Worm (Caenorhabditis elegans): ENCODE results near the gene T02E9.5.

- TF ChIP-seq dve-1 (tag; optimal IDR thresholded peaks at IDR 0.05) (no peak), fkh-10 (GFP tag; optimal IDR thresholded peaks at IDR 0.05) (no peak), ama-1 (optimal IDR thresholded peaks at IDR 0.05) (no peak), npax-4 (tag; optimal IDR thresholded peaks at IDR 0.05) (no peak), ceh-30 (tag; optimal IDR thresholded peaks at IDR 0.05) (no peak), zip-5 (tag; optimal IDR thresholded peaks at IDR 0.05) (no peak), ceh-31 (tag; optimal IDR thresholded peaks at IDR 0.05) (no peak), hlh-30 (tag; optimal IDR thresholded peaks at IDR 0.05; ENCODE audit: insufficient read depth) (no peak), dmd-4 (tag; optimal IDR thresholded peaks at IDR 0.05; ENCODE audit: borderline replicate concordance) (no peak), elt-4 (tag; optimal IDR thresholded peaks at IDR 0.05) (no peak), ceh-19 (GFP tag; optimal IDR thresholded peaks at IDR 0.05) (no peak), pag-3 (tag; optimal IDR thresholded peaks at IDR 0.05; ENCODE audit: borderline replicate concordance) (no peak), pha-4 (tag; optimal IDR thresholded peaks at IDR 0.05) (no peak)
Measured at ce11 chrV:11336877-11337276, 5.2 kb upstream of the T02E9.5 start.

Data from whole organism, late embryonic.